Fruit fly (Drosophila melanogaster) whole organism, larva: ENCODE data around the gene CG13896.

Source experiments
- noc ChIP-seq: fragments of 200-800 bp; sonication (Bioruptor generic); optimal IDR thresholded peaks from 3 replicates; lab custom pipeline; 2019; ENCODE audit warnings: missing biosample characterization, mild to moderate bottlenecking, missing genetic modification characterization, moderate library complexity

Gene CG13896

dm6 chr3L:744290-744804 lies 32.7 kb upstream of the CG13896 start:
- TF ChIP-seq noc (tag; lab: Kevin White, UChicago), result no peak

- TF ChIP-seq noc (tag; lab: Kevin White, UChicago), result no peak
Observed at dm6 chr3L:743155-743554, 31.5 kb upstream of the CG13896 start.

- no peak for TF ChIP-seq noc (tag; lab: Kevin White, UChicago)
Observed at dm6 chr3L:742389-742951, 30.8 kb upstream of the CG13896 start.

dm6 chr3L:741687-742086 lies 30.0 kb upstream of the CG13896 start:
- no peak for TF ChIP-seq noc (tag; lab: Kevin White, UChicago)

dm6 chr3L:739357-740130 lies 27.9 kb upstream of the CG13896 start:
- TF ChIP-seq noc (tag; lab: Kevin White, UChicago), result no peak

dm6 chr3L:738523-739356 lies 27.1 kb upstream of the CG13896 start:
- TF ChIP-seq noc (tag; lab: Kevin White, UChicago), result peak; percentile 70

dm6 chr3L:737445-738116 lies 25.9 kb upstream of the CG13896 start:
- no peak for TF ChIP-seq noc (tag; lab: Kevin White, UChicago)

- TF ChIP-seq noc (tag; lab: Kevin White, UChicago), result no peak
Observed at dm6 chr3L:736542-737166, 25.0 kb upstream of the CG13896 start.

dm6 chr3L:735948-736347 lies 24.3 kb upstream of the CG13896 start:
- no peak for TF ChIP-seq noc (tag; lab: Kevin White, UChicago)

dm6 chr3L:735315-735714 lies 23.7 kb upstream of the CG13896 start:
- TF ChIP-seq noc (tag; lab: Kevin White, UChicago), result no peak

dm6 chr3L:733845-734697 lies 22.4 kb upstream of the CG13896 start:
- TF ChIP-seq noc (tag; lab: Kevin White, UChicago), result no peak

- no peak for TF ChIP-seq noc (tag; lab: Kevin White, UChicago)
Observed at dm6 chr3L:733174-733829, 21.7 kb upstream of the CG13896 start.

- no peak for TF ChIP-seq noc (tag; lab: Kevin White, UChicago)
Observed at dm6 chr3L:732290-732954, 20.8 kb upstream of the CG13896 start.
